Worm (Caenorhabditis elegans): ENCODE results near the gene sri-28.

- no peak for TF ChIP-seq pha-4 (tag; optimal IDR thresholded peaks at IDR 0.05)
- no peak for TF ChIP-seq snpc-4 (tag; optimal IDR thresholded peaks at IDR 0.05)
- TF ChIP-seq ztf-4 (tag; optimal IDR thresholded peaks at IDR 0.05): no peak
- no peak for TF ChIP-seq unc-62 (GFP tag; optimal IDR thresholded peaks at IDR 0.05)
- no peak for TF ChIP-seq nhr-77 (tag; optimal IDR thresholded peaks at IDR 0.05)
- no peak for TF ChIP-seq nhr-28 (tag; optimal IDR thresholded peaks at IDR 0.05)
- no peak for TF ChIP-seq fos-1 (tag; optimal IDR thresholded peaks at IDR 0.05)
- TF ChIP-seq nhr-12 (tag; optimal IDR thresholded peaks at IDR 0.05): no peak
- TF ChIP-seq nhr-237 (tag; optimal IDR thresholded peaks at IDR 0.05): no peak
- TF ChIP-seq skn-1 (tag; optimal IDR thresholded peaks at IDR 0.05): no peak
- TF ChIP-seq fkh-10 (GFP tag; optimal IDR thresholded peaks at IDR 0.05): no peak
Observed at ce11 chrII:3053689-3054088, 5.2 kb downstream of the sri-28 start.
